Fruit fly (Drosophila melanogaster) whole organism, embryonic: ENCODE data around the gene CG3815.

Experiments used
- ATbp ChIP-seq: fragments of 200-800 bp; sonication (Bioruptor generic); optimal IDR thresholded peaks from 2 replicates; lab custom pipeline; 2017; ENCODE audit warnings: missing biosample characterization, mild to moderate bottlenecking, missing genetic modification characterization, missing genetic modification reagents
- Aef1 ChIP-seq: fragments of 200-800 bp; sonication (Bioruptor generic); IDR thresholded peaks from 3 replicates; pipeline ENCODE4 v1.3.6; 2022; ENCODE audit warnings: missing biosample characterization, missing genetic modification characterization
- Atf3 ChIP-seq: fragments of 200-800 bp; sonication (Bioruptor generic); optimal IDR thresholded peaks from 3 replicates; lab custom pipeline; 2016; ENCODE audit warnings: missing biosample characterization, missing genetic modification characterization
- CG10979 ChIP-seq: fragments of 200-800 bp; sonication (Bioruptor generic); optimal IDR thresholded peaks from 2 replicates; lab custom pipeline; 2018; ENCODE audit warnings: missing biosample characterization, mild to moderate bottlenecking, missing genetic modification characterization, moderate library complexity
- CG1233 ChIP-seq: fragments of 200-800 bp; sonication (Bioruptor generic); optimal IDR thresholded peaks from 4 replicates; lab custom pipeline; 2018; ENCODE audit warnings: missing biosample characterization, mild to moderate bottlenecking, missing genetic modification characterization
- CG13775 ChIP-seq: fragments of 200-800 bp; sonication (Bioruptor generic); optimal IDR thresholded peaks from 3 replicates; lab custom pipeline; 2017; ENCODE audit warnings: missing biosample characterization, mild to moderate bottlenecking, missing genetic modification characterization
- CG14710 ChIP-seq: fragments of 200-800 bp; sonication (Bioruptor generic); optimal IDR thresholded peaks from 3 replicates; lab custom pipeline; 2019; ENCODE audit warnings: missing biosample characterization, mild to moderate bottlenecking, missing genetic modification characterization, moderate library complexity
- CG15514 ChIP-seq: fragments of 200-800 bp; sonication (Bioruptor generic); optimal IDR thresholded peaks from 3 replicates; lab custom pipeline; 2017; ENCODE audit warnings: missing biosample characterization, missing genetic modification characterization, mild to moderate bottlenecking, moderate library complexity, missing genetic modification reagents
- CG17186 ChIP-seq: fragments of 200-800 bp; sonication (Bioruptor generic); optimal IDR thresholded peaks from 3 replicates; lab custom pipeline; 2017; ENCODE audit warnings: missing biosample characterization, missing genetic modification reagents, missing genetic modification characterization
- CG17328 ChIP-seq: fragments of 200-800 bp; sonication (Bioruptor generic); IDR thresholded peaks from 2 replicates; pipeline ENCODE4 v1.3.6; 2022; ENCODE audit warnings: missing biosample characterization, missing genetic modification characterization
- CG18011 ChIP-seq: fragments of 200-800 bp; sonication (Bioruptor generic); optimal IDR thresholded peaks from 2 replicates; lab custom pipeline; 2017; ENCODE audit warnings: missing biosample characterization, missing genetic modification characterization, mild to moderate bottlenecking, moderate library complexity, missing genotype
- CG2129 ChIP-seq: fragments of 200-800 bp; sonication (Bioruptor generic); IDR thresholded peaks from 2 replicates; pipeline ENCODE4 v1.3.6; 2022; ENCODE audit warnings: missing biosample characterization, missing genetic modification characterization; ENCODE audit not compliant: partially characterized antibody
- CG34422 ChIP-seq: fragments of 200-800 bp; sonication (Bioruptor generic); IDR thresholded peaks from 3 replicates; pipeline ENCODE4 v1.3.6; 2022; ENCODE audit warnings: missing biosample characterization, missing genetic modification characterization
- CG3838 ChIP-seq: fragments of 200-800 bp; sonication (Bioruptor generic); optimal IDR thresholded peaks from 3 replicates; lab custom pipeline; 2016; ENCODE audit warnings: missing biosample characterization, missing genetic modification characterization
- CG3847 ChIP-seq: fragments of 200-800 bp; sonication (Bioruptor generic); IDR thresholded peaks from 2 replicates; pipeline ENCODE4 v1.3.6; 2022; ENCODE audit warnings: missing biosample characterization, missing genetic modification characterization
- CG4617 ChIP-seq: fragments of 200-800 bp; sonication (Bioruptor generic); optimal IDR thresholded peaks from 3 replicates; lab custom pipeline; 2016; ENCODE audit warnings: missing biosample characterization, missing genetic modification characterization, borderline replicate concordance
- CG4820 ChIP-seq: fragments of 200-800 bp; sonication (Bioruptor generic); optimal IDR thresholded peaks from 3 replicates; lab custom pipeline; 2016; ENCODE audit warnings: missing biosample characterization, missing genetic modification characterization
- CG6765 ChIP-seq: fragments of 200-800 bp; sonication (Bioruptor generic); optimal IDR thresholded peaks from 3 replicates; lab custom pipeline; 2017; ENCODE audit warnings: missing biosample characterization, mild to moderate bottlenecking, missing genetic modification characterization
- CG8290 ChIP-seq, 3 experiments: fragments of 200-800 bp; sonication (Bioruptor generic); optimal IDR thresholded peaks; 2 replicates each; lab custom pipeline; 2016 to 2019; ENCODE audit warnings: missing biosample characterization in 3 of 3, missing genetic modification characterization in 3 of 3, mild to moderate bottlenecking in 2 of 3, moderate library complexity in 1 of 3
- CG9215 ChIP-seq: fragments of 200-800 bp; sonication (Bioruptor generic); IDR thresholded peaks from 2 replicates; pipeline ENCODE4 v1.3.6; 2022; ENCODE audit warnings: missing biosample characterization, missing genetic modification characterization
- CG9609 ChIP-seq: fragments of 200-800 bp; sonication (Bioruptor generic); optimal IDR thresholded peaks from 3 replicates; lab custom pipeline; 2016; ENCODE audit warnings: missing biosample characterization, missing genetic modification characterization
- CG9727 ChIP-seq: fragments of 200-800 bp; sonication (Bioruptor generic); optimal IDR thresholded peaks from 3 replicates; lab custom pipeline; 2017; ENCODE audit warnings: missing biosample characterization, mild to moderate bottlenecking, missing genetic modification characterization
- Dek ChIP-seq: fragments of 200-800 bp; sonication (Bioruptor generic); optimal IDR thresholded peaks from 3 replicates; lab custom pipeline; 2019; ENCODE audit warnings: missing biosample characterization, mild to moderate bottlenecking, missing genetic modification characterization, moderate library complexity
- Dref ChIP-seq: fragments of 200-800 bp; sonication (Bioruptor generic); IDR thresholded peaks from 2 replicates; pipeline ENCODE4 v1.3.6; 2022; ENCODE audit warnings: missing biosample characterization, missing genetic modification characterization
- Ets65A ChIP-seq: fragments of 200-800 bp; sonication (Bioruptor generic); peaks from one replicate; lab custom pipeline; 2016; ENCODE audit warnings: missing biosample characterization, missing genetic modification characterization
- H2.0 ChIP-seq: fragments of 200-800 bp; sonication (Bioruptor generic); IDR thresholded peaks from 2 replicates; pipeline ENCODE4 v1.3.6; 2022; ENCODE audit warnings: missing biosample characterization, missing genetic modification characterization
- HmgD ChIP-seq: fragments of 200-800 bp; sonication (Bioruptor generic); optimal IDR thresholded peaks from 3 replicates; lab custom pipeline; 2016; ENCODE audit warnings: missing biosample characterization, missing genetic modification characterization
- Hr51 ChIP-seq, 2 experiments: fragments of 200-800 bp; sonication (Bioruptor generic); optimal IDR thresholded peaks; 2 replicates in 1 of 2; 3 replicates in 1 of 2; lab custom pipeline; 2016 to 2018; ENCODE audit warnings: missing biosample characterization in 2 of 2, missing genetic modification characterization in 2 of 2, mild to moderate bottlenecking in 1 of 2, moderate library complexity in 1 of 2
- MESR4 ChIP-seq: fragments of 200-800 bp; sonication (Bioruptor generic); optimal IDR thresholded peaks from 2 replicates; lab custom pipeline; 2018; ENCODE audit warnings: missing biosample characterization, mild to moderate bottlenecking, missing genetic modification characterization, moderate library complexity
- Scr ChIP-seq: fragments of 200-800 bp; sonication (Bioruptor generic); IDR thresholded peaks from 2 replicates; pipeline ENCODE4 v1.3.6; 2022; ENCODE audit warnings: missing biosample characterization, missing genetic modification characterization; ENCODE audit not compliant: partially characterized antibody
- Side ChIP-seq: fragments of 200-800 bp; sonication (Bioruptor generic); optimal IDR thresholded peaks from 2 replicates; lab custom pipeline; 2016; ENCODE audit warnings: missing biosample characterization, missing genetic modification characterization
- Xbp1 ChIP-seq: fragments of 200-800 bp; sonication (Bioruptor generic); optimal IDR thresholded peaks from 3 replicates; lab custom pipeline; 2016; ENCODE audit warnings: missing biosample characterization, mild to moderate bottlenecking, missing genetic modification characterization
- ab ChIP-seq: fragments of 200-800 bp; sonication (Bioruptor generic); optimal IDR thresholded peaks from 2 replicates; lab custom pipeline; 2016; ENCODE audit warnings: missing biosample characterization, missing genetic modification characterization
- aop ChIP-seq: fragments of 200-800 bp; sonication (Bioruptor generic); IDR thresholded peaks from 2 replicates; pipeline ENCODE4 v1.3.6; 2022; ENCODE audit warnings: missing biosample characterization, missing genetic modification characterization
- chinmo ChIP-seq: fragments of 200-800 bp; sonication (Bioruptor generic); IDR thresholded peaks from 4 replicates; pipeline ENCODE4 v1.3.6; 2022; ENCODE audit warnings: missing biosample characterization, missing genetic modification characterization; ENCODE audit not compliant: partially characterized antibody
- chn ChIP-seq: fragments of 200-800 bp; sonication (Bioruptor generic); optimal IDR thresholded peaks from 2 replicates; lab custom pipeline; 2016; ENCODE audit warnings: missing biosample characterization, missing genetic modification characterization
- da ChIP-seq: fragments of 200-800 bp; sonication (Bioruptor generic); optimal IDR thresholded peaks from 2 replicates; lab custom pipeline; 2016; ENCODE audit warnings: missing biosample characterization, missing genetic modification characterization
- dmrt11E ChIP-seq: fragments of 200-800 bp; sonication (Bioruptor generic); optimal IDR thresholded peaks from 3 replicates; lab custom pipeline; 2018; ENCODE audit warnings: missing biosample characterization, mild to moderate bottlenecking, missing genetic modification characterization, moderate library complexity
- dmrt99B ChIP-seq: fragments of 200-800 bp; sonication (Bioruptor generic); optimal IDR thresholded peaks from 2 replicates; lab custom pipeline; 2018; ENCODE audit warnings: missing biosample characterization, mild to moderate bottlenecking, missing genetic modification characterization, moderate library complexity
- dysf ChIP-seq: fragments of 200-800 bp; sonication (Bioruptor generic); IDR thresholded peaks from 3 replicates; pipeline ENCODE4 v1.3.6; 2022; ENCODE audit warnings: missing biosample characterization, missing genetic modification characterization
- en ChIP-seq: fragments of 200-800 bp; sonication (Bioruptor generic); optimal IDR thresholded peaks from 2 replicates; lab custom pipeline; 2016; ENCODE audit warnings: missing biosample characterization, missing genetic modification characterization
- gfzf ChIP-seq: fragments of 200-800 bp; sonication (Bioruptor generic); optimal IDR thresholded peaks from 2 replicates; lab custom pipeline; 2016; ENCODE audit warnings: missing biosample characterization, mild to moderate bottlenecking, missing genetic modification characterization, moderate library complexity
- grau ChIP-seq: fragments of 200-800 bp; optimal IDR thresholded peaks from 3 replicates; lab custom pipeline; 2019; ENCODE audit warnings: missing biosample characterization, mild to moderate bottlenecking, missing genetic modification characterization, moderate library complexity
- gro ChIP-seq: fragments of 200-800 bp; sonication (Bioruptor generic); optimal IDR thresholded peaks from 2 replicates; lab custom pipeline; 2016; ENCODE audit warnings: missing biosample characterization, missing genetic modification characterization
- nom ChIP-seq: fragments of 200-800 bp; sonication (Bioruptor generic); optimal IDR thresholded peaks from 2 replicates; lab custom pipeline; 2017; ENCODE audit warnings: missing biosample characterization, missing genetic modification characterization, mild to moderate bottlenecking, moderate library complexity, missing genetic modification reagents
- psq ChIP-seq: fragments of 200-800 bp; sonication (Bioruptor generic); optimal IDR thresholded peaks from 2 replicates; lab custom pipeline; 2017; ENCODE audit warnings: missing biosample characterization, missing genetic modification characterization
- sens-2 ChIP-seq: fragments of 200-800 bp; sonication (Bioruptor generic); IDR thresholded peaks from 2 replicates; pipeline ENCODE4 v1.3.6; 2022; ENCODE audit warnings: missing biosample characterization, missing genetic modification characterization
- shn ChIP-seq: fragments of 200-800 bp; sonication (Bioruptor generic); optimal IDR thresholded peaks from 3 replicates; lab custom pipeline; 2016; ENCODE audit warnings: missing biosample characterization, missing genetic modification characterization
- wor ChIP-seq: fragments of 200-800 bp; sonication (Bioruptor generic); IDR thresholded peaks from 2 replicates; pipeline ENCODE4 v1.3.6; 2022; ENCODE audit warnings: missing biosample characterization, missing genetic modification characterization

CG3815 gene

dm6 chrX:6346926-6347367, 51.8 kb downstream of the CG3815 start, which contains the start of gene CG3847 (continued):
- TF ChIP-seq CG9215 (GFP tag; lab: Robert Waterston, UW) (no peak), CG6765 (GFP tag; lab: Kevin White, UChicago) (peak; percentile 34), HmgD (GFP tag; lab: Kevin White, UChicago) (peak; percentile 75), CG17328 (GFP tag; lab: Robert Waterston, UW) (peak; percentile 27; the same call in 1 of the 2 replicates), psq (GFP tag; lab: Kevin White, UChicago) (peak; percentile 31), H2.0 (GFP tag; lab: Robert Waterston, UW) (peak; percentile 34; the same call in 1 of the 2 replicates), wor (GFP tag; lab: Robert Waterston, UW) (no peak), gfzf (peak; percentile 96), CG18011 (GFP tag; lab: Kevin White, UChicago) (peak; percentile 56), CG14710 (tag; lab: Kevin White, UChicago) (peak; percentile 92), Aef1 (GFP tag; lab: Robert Waterston, UW) (0 out of 3 replicates have a peak, but pooled peaks have one; percentile 19), CG4617 (peak; percentile 96), sens-2 (GFP tag; lab: Robert Waterston, UW) (no peak), chn (GFP tag; lab: Kevin White, UChicago) (peak; percentile 20), da (GFP tag; lab: Kevin White, UChicago) (peak; percentile 27), Atf3 (GFP tag; lab: Kevin White, UChicago) (no peak), dmrt11E (tag; lab: Kevin White, UChicago) (no peak), CG13775 (GFP tag; lab: Kevin White, UChicago) (peak; percentile 24), ab (GFP tag; lab: Kevin White, UChicago) (no peak), CG4820 (peak; percentile 18), CG1233 (GFP tag; lab: Kevin White, UChicago) (peak; percentile 19), dysf (GFP tag; lab: Robert Waterston, UW) (peak; percentile 41; the same call in 1 of the 3 replicates), MESR4 (peak; percentile 95), gro (peak; percentile 69), CG15514 (GFP tag; lab: Kevin White, UChicago) (peak; percentile 81), dmrt99B (no peak), shn (GFP tag; lab: Kevin White, UChicago) (peak; percentile 48), Xbp1 (peak; percentile 48), Dek (tag; lab: Kevin White, UChicago) (peak; percentile 16), CG2129 (GFP tag; lab: Robert Waterston, UW) (peak; percentile 20; the same call in 1 of the 2 replicates), CG9609 (GFP tag; lab: Kevin White, UChicago) (peak; percentile 29), CG10979 (tag; lab: Kevin White, UChicago) (peak; percentile 22), CG3847 (GFP tag; lab: Robert Waterston, UW) (peak; percentile 99), CG34422 (GFP tag; lab: Robert Waterston, UW) (peak; percentile 38; the same call in 1 of the 3 replicates), CG9727 (GFP tag; lab: Kevin White, UChicago) (peak; percentile 43), aop (GFP tag; lab: Robert Waterston, UW) (no peak), Ets65A (GFP tag; lab: Kevin White, UChicago) (peak; percentile 88), CG3838 (GFP tag; lab: Kevin White, UChicago) (no peak), en (GFP tag; lab: Kevin White, UChicago) (no peak), Scr (GFP tag; lab: Robert Waterston, UW) (peak; percentile 62), grau (tag; lab: Kevin White, UChicago) (peak; percentile 32), CG17186 (GFP tag; lab: Kevin White, UChicago) (peak; percentile 72), Side (GFP tag; lab: Kevin White, UChicago) (no peak), ATbp (peak; percentile 26), nom (GFP tag; lab: Kevin White, UChicago) (peak; percentile 43), chinmo (GFP tag; lab: Robert Waterston, UW) (peak; percentile 85; the same call in 1 of the 4 replicates), CG8290 (GFP tag; optimal IDR thresholded peaks at IDR 0.05; lab: Kevin White, UChicago) (peak; percentile 46), CG8290 (tag; optimal IDR thresholded peaks at IDR 0.05; lab: Kevin White, UChicago) (peak in 1 of 2 experiments; percentile 74), Hr51 (GFP tag; optimal IDR thresholded peaks at IDR 0.05; lab: Kevin White, UChicago) (peak in 1 of 2 experiments; percentile 54), Dref (GFP tag; lab: Robert Waterston, UW) (peak; percentile 96)
